Worm (Caenorhabditis elegans): Measurements from ENCODE around the gene C17C3.5.

The C17C3.5 gene

ce11 chrII:5544145-5544515 is 7.5 kb upstream of the C17C3.5 start (continued):
- TF ChIP-seq ceh-91 (GFP tag; IDR thresholded peaks at IDR 0.05) (no peak), lsy-27 (tag; optimal IDR thresholded peaks at IDR 0.05; ENCODE audit: borderline replicate concordance, insufficient read depth) (no peak), ZK185.1 (tag; optimal IDR thresholded peaks at IDR 0.05; ENCODE audit: poor library complexity, severe bottlenecking) (peak; percentile 18), gei-17 (GFP tag; optimal IDR thresholded peaks at IDR 0.05) (no peak), attf-3 (GFP tag; conservative IDR thresholded peaks at IDR 0.05) (peak; percentile 49), repo-1 (tag; optimal IDR thresholded peaks at IDR 0.05) (no peak), zim-3 (tag; optimal IDR thresholded peaks at IDR 0.05) (no peak), rpc-1 (optimal IDR thresholded peaks at IDR 0.05) (no peak), rpc-1 (tag; optimal IDR thresholded peaks at IDR 0.05) (no peak), tbp1 (GFP tag; optimal IDR thresholded peaks at IDR 0.05) (peak; percentile 74), aptf-3 (GFP tag; IDR thresholded peaks at IDR 0.05) (no peak; the same call in 1 of the 2 replicates), ceh-58 (GFP tag; IDR thresholded peaks at IDR 0.05) (no peak)

- no peak for TF ChIP-seq mcd-1 (GFP tag; IDR thresholded peaks at IDR 0.05)
- peak; percentile 29 for TF ChIP-seq ZK185.1 (tag; optimal IDR thresholded peaks at IDR 0.05; ENCODE audit: poor library complexity, severe bottlenecking)
- TF ChIP-seq ceh-40 (GFP tag; IDR thresholded peaks at IDR 0.05), result no peak
These were observed 6.9 kb upstream of the C17C3.5 start, which contains the start of gene ins-13 for ce11 chrII:5544764-5545163. Gene ins-13, minus strand, starts transcription at chrII:5544864.

ce11 chrII:5547442-5547894 is 4.1 kb upstream of the C17C3.5 start, which contains the start of gene acdh-2:
Gene acdh-2, minus strand, starts transcription at chrII:5547492.
- TF ChIP-seq snpc-4 (GFP tag; optimal IDR thresholded peaks at IDR 0.05), result no peak
- TF ChIP-seq snpc-4 (tag; optimal IDR thresholded peaks at IDR 0.05), result peak in 2 of 4 experiments; percentile 3 to 50
- TF ChIP-seq mxl-1 (tag; optimal IDR thresholded peaks at IDR 0.05), result no peak
- TF ChIP-seq lag-1 (GFP tag; IDR thresholded peaks at IDR 0.05), result no peak

ce11 chrII:5549746-5550145 is 1.9 kb upstream of the C17C3.5 start, which contains the start of gene C17C3.6:
Gene C17C3.6, plus strand, starts transcription at chrII:5550046.
- TF ChIP-seq F55B11.4 (tag; optimal IDR thresholded peaks at IDR 0.05; ENCODE audit: borderline replicate concordance, insufficient read depth) (no peak), B0035.1 (tag; optimal IDR thresholded peaks at IDR 0.05) (no peak), pha-4 (tag; optimal IDR thresholded peaks at IDR 0.05) (no peak), snpc-1.3 (tag; optimal IDR thresholded peaks at IDR 0.05; ENCODE audit: insufficient read depth) (no peak), hmg-1.2 (GFP tag; IDR thresholded peaks at IDR 0.05) (no peak), K12H6.12 (tag; optimal IDR thresholded peaks at IDR 0.05) (no peak), ceh-40 (GFP tag; IDR thresholded peaks at IDR 0.05) (no peak), Y53F4B.3 (GFP tag; IDR thresholded peaks at IDR 0.05) (no peak), F52B5.7 (tag; optimal IDR thresholded peaks at IDR 0.05) (no peak), F22D6.2 (tag; optimal IDR thresholded peaks at IDR 0.05) (no peak), ztf-26 (tag; optimal IDR thresholded peaks at IDR 0.05) (no peak), unc-62 (GFP tag; optimal IDR thresholded peaks at IDR 0.05) (no peak), lsy-27 (tag; optimal IDR thresholded peaks at IDR 0.05; ENCODE audit: borderline replicate concordance, insufficient read depth) (no peak), lin-54 (GFP tag; optimal IDR thresholded peaks at IDR 0.05) (no peak), egl-18 (GFP tag; IDR thresholded peaks at IDR 0.05) (no peak), aptf-3 (GFP tag; IDR thresholded peaks at IDR 0.05) (no peak), snpc-4 (GFP tag; optimal IDR thresholded peaks at IDR 0.05) (no peak), snpc-4 (tag; optimal IDR thresholded peaks at IDR 0.05) (no peak), T07F8.4 (tag; optimal IDR thresholded peaks at IDR 0.05) (no peak)

- TF ChIP-seq nhr-80 (tag; optimal IDR thresholded peaks at IDR 0.05), result peak; percentile 2
- TF ChIP-seq sptf-2 (GFP tag; optimal IDR thresholded peaks at IDR 0.05), result no peak
These were observed 1.9 kb downstream of the C17C3.5 start for ce11 chrII:5553531-5553930.

Measured in whole organism, young adult.